Fruit fly (Drosophila melanogaster): ENCODE results near the gene CG32459.

- TF ChIP-seq Met (GFP tag; optimal IDR thresholded peaks at IDR 0.05) (peak; percentile 65), Eip78C (GFP tag) (peak; percentile 89), eg (GFP tag; IDR thresholded peaks at IDR 0.05) (peak; percentile 99), CG6276 (GFP tag; optimal IDR thresholded peaks at IDR 0.05) (peak; percentile 97), CG32006 (GFP tag; optimal IDR thresholded peaks at IDR 0.05) (peak; percentile 74), CG8319 (GFP tag; optimal IDR thresholded peaks at IDR 0.05) (peak; percentile 58)
Observed at dm6 chr3L:22822544-22823175, 33.2 kb downstream of the CG32459 start.

Measured in whole organism, prepupa.